Fruit fly (Drosophila melanogaster) whole organism, embryonic: Measurements from ENCODE around the gene CG9471.

Experiments used
- CG10654 ChIP-seq: fragments of 200-800 bp; sonication (Bioruptor generic); optimal IDR thresholded peaks from 2 replicates; lab custom pipeline; 2016; ENCODE audit warnings: missing biosample characterization, missing genetic modification characterization
- CG14860 ChIP-seq: fragments of 200-800 bp; sonication (Bioruptor generic); IDR thresholded peaks from 3 replicates; pipeline ENCODE4 v1.3.6; 2022; ENCODE audit warnings: missing biosample characterization, missing genetic modification characterization; ENCODE audit not compliant: partially characterized antibody
- CG15073 ChIP-seq: fragments of 200-800 bp; sonication (Bioruptor generic); optimal IDR thresholded peaks from 2 replicates; lab custom pipeline; 2016; ENCODE audit warnings: missing biosample characterization, missing genetic modification characterization
- CG17361 ChIP-seq: fragments of 200-800 bp; sonication (Bioruptor generic); IDR thresholded peaks from 3 replicates; pipeline ENCODE4 v1.3.6; 2022; ENCODE audit warnings: missing biosample characterization, missing genetic modification characterization
- CG18262 ChIP-seq: fragments of 200-800 bp; optimal IDR thresholded peaks from 3 replicates; lab custom pipeline; 2019; ENCODE audit warnings: missing biosample characterization, mild to moderate bottlenecking, missing genetic modification characterization, moderate library complexity
- CG2712 ChIP-seq: fragments of 200-800 bp; optimal IDR thresholded peaks from 3 replicates; lab custom pipeline; 2019; ENCODE audit warnings: missing biosample characterization, mild to moderate bottlenecking, missing genetic modification characterization, moderate library complexity
- CG3995 ChIP-seq: fragments of 200-800 bp; sonication (Bioruptor generic); optimal IDR thresholded peaks from 3 replicates; lab custom pipeline; 2016; ENCODE audit warnings: missing biosample characterization, missing genetic modification characterization
- CG4328 ChIP-seq: fragments of 200-800 bp; sonication (Bioruptor generic); optimal IDR thresholded peaks from 3 replicates; lab custom pipeline; 2017; ENCODE audit warnings: missing biosample characterization, missing genetic modification reagents, missing genetic modification characterization
- CG4707 ChIP-seq: fragments of 200-800 bp; sonication (Bioruptor generic); optimal IDR thresholded peaks from 2 replicates; lab custom pipeline; 2018; ENCODE audit warnings: missing biosample characterization, mild to moderate bottlenecking, missing genetic modification characterization, moderate library complexity
- CG7271 ChIP-seq: fragments of 200-800 bp; sonication (Bioruptor generic); optimal IDR thresholded peaks from 2 replicates; lab custom pipeline; 2018; ENCODE audit warnings: missing biosample characterization, mild to moderate bottlenecking, missing genetic modification characterization, moderate library complexity
- CG7372 ChIP-seq: fragments of 200-800 bp; sonication (Bioruptor generic); IDR thresholded peaks from 2 replicates; pipeline ENCODE4 v1.3.6; 2022; ENCODE audit warnings: missing biosample characterization, missing genetic modification characterization
- CG7839 ChIP-seq: fragments of 200-800 bp; sonication (Bioruptor generic); optimal IDR thresholded peaks from 3 replicates; lab custom pipeline; 2018; ENCODE audit warnings: missing biosample characterization, mild to moderate bottlenecking, missing genetic modification characterization, moderate library complexity
- CG7987 ChIP-seq: fragments of 200-800 bp; sonication (Bioruptor generic); optimal IDR thresholded peaks from 2 replicates; lab custom pipeline; 2018; ENCODE audit warnings: missing biosample characterization, mild to moderate bottlenecking, missing genetic modification characterization, moderate library complexity
- CG8281 ChIP-seq: fragments of 200-800 bp; sonication (Bioruptor generic); optimal IDR thresholded peaks from 2 replicates; lab custom pipeline; 2018; ENCODE audit warnings: missing biosample characterization, mild to moderate bottlenecking, missing genetic modification characterization, moderate library complexity
- CG8765 ChIP-seq: fragments of 200-800 bp; sonication (Bioruptor generic); IDR thresholded peaks from 2 replicates; pipeline ENCODE4 v1.3.6; 2022; ENCODE audit warnings: missing biosample characterization, missing genetic modification characterization
- CG9437 ChIP-seq: fragments of 200-800 bp; sonication (Bioruptor generic); optimal IDR thresholded peaks from 2 replicates; lab custom pipeline; 2018; ENCODE audit warnings: missing biosample characterization, mild to moderate bottlenecking, missing genetic modification characterization
- CG9609 ChIP-seq: fragments of 200-800 bp; sonication (Bioruptor generic); optimal IDR thresholded peaks from 3 replicates; lab custom pipeline; 2016; ENCODE audit warnings: missing biosample characterization, missing genetic modification characterization
- CTCF ChIP-seq: fragments of 200-800 bp; sonication (Bioruptor generic); optimal IDR thresholded peaks from 2 replicates; lab custom pipeline; 2017; ENCODE audit warnings: missing biosample characterization, mild to moderate bottlenecking, missing genetic modification characterization, moderate library complexity
- CkIIα-i1 ChIP-seq: fragments of 200-800 bp; sonication (Bioruptor generic); IDR thresholded peaks from 2 replicates; pipeline ENCODE4 v1.3.6; 2022; ENCODE audit warnings: missing biosample characterization, missing genetic modification characterization
- D ChIP-seq, 2 experiments: fragments of 200-800 bp in 1 of 2; fragments of >200 bp in 1 of 2; sonication (Bioruptor generic) in 1 of 2; optimal IDR thresholded peaks; 2 replicates in 1 of 2; 3 replicates in 1 of 2; lab custom pipeline; 2017; ENCODE audit warnings: mild to moderate bottlenecking in 1 of 2, missing biosample characterization in 1 of 2, missing genetic modification characterization in 1 of 2, missing genetic modification reagents in 1 of 2
- Ets65A ChIP-seq: fragments of 200-800 bp; sonication (Bioruptor generic); peaks from one replicate; lab custom pipeline; 2016; ENCODE audit warnings: missing biosample characterization, missing genetic modification characterization
- HLH3B ChIP-seq: fragments of 200-800 bp; sonication (Bioruptor generic); IDR thresholded peaks from 2 replicates; pipeline ENCODE4 v1.3.6; 2022; ENCODE audit warnings: missing biosample characterization, missing genetic modification characterization
- Lpt ChIP-seq: fragments of >200 bp; optimal IDR thresholded peaks from 2 replicates; lab custom pipeline; 2018; ENCODE audit warnings: missing biosample characterization, missing genetic modification characterization
- Oaz ChIP-seq: fragments of 200-800 bp; sonication (Bioruptor generic); IDR thresholded peaks from 2 replicates; pipeline ENCODE4 v1.3.6; 2022; ENCODE audit warnings: missing biosample characterization, missing genetic modification characterization
- Ravus ChIP-seq: fragments of 200-800 bp; sonication (Bioruptor generic); IDR thresholded peaks from 2 replicates; pipeline ENCODE4 v1.3.6; 2022; ENCODE audit warnings: missing biosample characterization, missing genetic modification characterization
- Rfx ChIP-seq: fragments of 200-800 bp; sonication (Bioruptor generic); IDR thresholded peaks from 2 replicates; pipeline ENCODE4 v1.3.6; 2022; ENCODE audit warnings: missing biosample characterization, missing genetic modification characterization
- Scr ChIP-seq: fragments of 200-800 bp; sonication (Bioruptor generic); IDR thresholded peaks from 2 replicates; pipeline ENCODE4 v1.3.6; 2022; ENCODE audit warnings: missing biosample characterization, missing genetic modification characterization; ENCODE audit not compliant: partially characterized antibody
- Ssrp ChIP-seq: fragments of 200-800 bp; sonication (Bioruptor generic); optimal IDR thresholded peaks from 2 replicates; lab custom pipeline; 2018; ENCODE audit warnings: missing biosample characterization, mild to moderate bottlenecking, missing genetic modification characterization, moderate library complexity
- Taf1 ChIP-seq: fragments of 200-800 bp; sonication (Bioruptor generic); IDR thresholded peaks from 2 replicates; pipeline ENCODE4 v1.3.6; 2022; ENCODE audit warnings: missing biosample characterization, missing genetic modification characterization
- Trl ChIP-seq, 3 experiments: fragments of >200 bp in 2 of 3; fragments of 200-800 bp in 1 of 3; sonication (Bioruptor generic) in 1 of 3; optimal IDR thresholded peaks; 2 replicates in 1 of 3; 3 replicates in 2 of 3; lab custom pipeline; 2016 to 2017; ENCODE audit warnings: missing biosample characterization in 1 of 3, missing genetic modification characterization in 1 of 3
- Usf ChIP-seq: fragments of 200-800 bp; sonication (Bioruptor generic); optimal IDR thresholded peaks from 2 replicates; lab custom pipeline; 2017; ENCODE audit warnings: missing genotype, missing biosample characterization, missing genetic modification characterization
- abd-A ChIP-seq: fragments of 200-800 bp; sonication (Bioruptor generic); optimal IDR thresholded peaks from 3 replicates; lab custom pipeline; 2019; ENCODE audit warnings: missing biosample characterization, mild to moderate bottlenecking, missing genetic modification characterization, moderate library complexity
- chn ChIP-seq: fragments of 200-800 bp; sonication (Bioruptor generic); optimal IDR thresholded peaks from 2 replicates; lab custom pipeline; 2016; ENCODE audit warnings: missing biosample characterization, missing genetic modification characterization
- en ChIP-seq: fragments of 200-800 bp; sonication (Bioruptor generic); optimal IDR thresholded peaks from 2 replicates; lab custom pipeline; 2016; ENCODE audit warnings: missing biosample characterization, missing genetic modification characterization
- esg ChIP-seq: fragments of 200-800 bp; sonication (Bioruptor generic); conservative IDR thresholded peaks from 2 replicates; pipeline ENCODE4 v1.3.6; 2022; ENCODE audit warnings: missing biosample characterization, missing genetic modification characterization
- ftz-f1 ChIP-seq: fragments of 200-800 bp; sonication (Bioruptor generic); optimal IDR thresholded peaks from 2 replicates; lab custom pipeline; 2016; ENCODE audit warnings: missing biosample characterization, missing genetic modification characterization
- hkb ChIP-seq, 2 experiments: fragments of 200-800 bp in 1 of 2; fragments of >200 bp in 1 of 2; sonication (Bioruptor generic) in 1 of 2; IDR thresholded peaks in 1 of 2; optimal IDR thresholded peaks in 1 of 2; 2 replicates each; pipeline versions ENCODE4 v1.3.6 to Lab custom; 2017 to 2022; ENCODE audit warnings: missing biosample characterization in 1 of 2, missing genetic modification characterization in 1 of 2
- lmd ChIP-seq: fragments of 200-800 bp; sonication (Bioruptor generic); IDR thresholded peaks from 2 replicates; pipeline ENCODE4 v1.3.6; 2022; ENCODE audit warnings: missing biosample characterization, missing genetic modification characterization
- nerfin-1 ChIP-seq: fragments of 200-800 bp; sonication (Bioruptor generic); optimal IDR thresholded peaks from 3 replicates; lab custom pipeline; 2019; ENCODE audit warnings: missing biosample characterization, mild to moderate bottlenecking, missing genetic modification characterization, moderate library complexity
- org-1 ChIP-seq: fragments of 200-800 bp; sonication (Bioruptor generic); optimal IDR thresholded peaks from 2 replicates; lab custom pipeline; 2017; ENCODE audit warnings: missing biosample characterization, missing genetic modification characterization
- ranshi ChIP-seq: fragments of 200-800 bp; sonication (Bioruptor generic); IDR thresholded peaks from 2 replicates; pipeline ENCODE4 v1.3.6; 2022; ENCODE audit warnings: missing biosample characterization, missing genetic modification characterization
- run ChIP-seq: fragments of 200-800 bp; sonication (Bioruptor generic); optimal IDR thresholded peaks from 3 replicates; lab custom pipeline; 2018; ENCODE audit warnings: missing biosample characterization, mild to moderate bottlenecking, missing genetic modification characterization
- salm ChIP-seq: fragments of 200-800 bp; sonication (Bioruptor generic); optimal IDR thresholded peaks from 2 replicates; lab custom pipeline; 2018; ENCODE audit warnings: missing biosample characterization, mild to moderate bottlenecking, missing genetic modification characterization
- sc ChIP-seq, 3 experiments: fragments of >200 bp in 2 of 3; fragments of 200-800 bp in 1 of 3; sonication (Bioruptor generic) in 1 of 3; optimal IDR thresholded peaks; 2 replicates in 2 of 3; 3 replicates in 1 of 3; lab custom pipeline; 2017; ENCODE audit warnings: mild to moderate bottlenecking in 1 of 3, missing biosample characterization in 1 of 3, missing genetic modification characterization in 1 of 3, missing genetic modification reagents in 1 of 3
- sna ChIP-seq: fragments of 200-800 bp; sonication (Bioruptor generic); IDR thresholded peaks from 2 replicates; pipeline ENCODE4 v1.3.6; 2022; ENCODE audit warnings: missing biosample characterization, missing genetic modification characterization; ENCODE audit not compliant: partially characterized antibody
- so ChIP-seq: fragments of 200-800 bp; sonication (Bioruptor generic); IDR thresholded peaks from 3 replicates; pipeline ENCODE4 v1.3.6; 2022; ENCODE audit warnings: missing biosample characterization, missing genetic modification characterization
- tin ChIP-seq: fragments of 200-800 bp; sonication (Bioruptor generic); optimal IDR thresholded peaks from 3 replicates; lab custom pipeline; 2016; ENCODE audit warnings: missing biosample characterization, missing genetic modification characterization
- tna ChIP-seq: fragments of 200-800 bp; sonication (Bioruptor generic); IDR thresholded peaks from 2 replicates; pipeline ENCODE4 v1.3.6; 2022; ENCODE audit warnings: missing biosample characterization, missing genetic modification characterization; ENCODE audit not compliant: partially characterized antibody
- yki ChIP-seq: fragments of >200 bp; optimal IDR thresholded peaks from 3 replicates; lab custom pipeline; 2018
- zf30C ChIP-seq: fragments of 200-800 bp; sonication (Bioruptor generic); optimal IDR thresholded peaks from 3 replicates; lab custom pipeline; 2018; ENCODE audit warnings: missing biosample characterization, mild to moderate bottlenecking, missing genetic modification characterization

Gene CG9471

DNA sequence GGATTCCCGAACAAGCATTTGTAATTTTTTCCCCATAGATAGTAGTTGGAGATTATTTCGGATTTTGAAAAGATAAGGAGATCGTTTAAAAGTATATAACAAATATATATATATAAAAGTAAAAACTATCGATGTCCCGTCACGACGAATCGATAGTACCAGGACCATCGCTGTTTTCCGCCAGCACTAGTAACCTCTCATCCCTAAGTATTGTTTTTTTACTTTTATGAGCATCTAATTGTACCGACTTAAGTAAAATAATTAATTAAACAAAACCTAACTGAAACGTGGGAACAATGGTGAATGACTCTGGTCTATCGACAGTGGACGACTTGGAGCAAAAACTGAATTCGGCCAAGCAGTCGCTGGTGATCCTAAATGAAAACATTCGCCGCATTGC, 30.6 kb downstream of the CG9471 start, which contains the start of gene Pnn (continued):
- TF ChIP-seq Scr (GFP tag; lab: Robert Waterston, UW) (peak; percentile 93), CG17361 (no peak), Trl (optimal IDR thresholded peaks at IDR 0.05; lab: Kevin White, UChicago) (no peak), Trl (GFP tag; optimal IDR thresholded peaks at IDR 0.05; lab: Kevin White, UChicago) (no peak), en (GFP tag; lab: Kevin White, UChicago) (no peak), Usf (GFP tag; lab: Kevin White, UChicago) (no peak), Ets65A (GFP tag; lab: Kevin White, UChicago) (no peak), CG7987 (no peak), CG7839 (tag; lab: Kevin White, UChicago) (no peak), zf30C (no peak), Ravus (GFP tag; lab: Robert Waterston, UW) (no peak), CG4707 (GFP tag; lab: Kevin White, UChicago) (no peak), CG10654 (GFP tag; lab: Kevin White, UChicago) (no peak), CG8765 (GFP tag; lab: Robert Waterston, UW) (no peak), Taf1 (GFP tag; lab: Robert Waterston, UW) (no peak), Lpt (no peak), hkb (optimal IDR thresholded peaks at IDR 0.05; lab: Kevin White, UChicago) (no peak), hkb (GFP tag; IDR thresholded peaks at IDR 0.05; lab: Robert Waterston, UW) (no peak), CTCF (GFP tag; lab: Kevin White, UChicago) (no peak)

- TF ChIP-seq Ssrp (tag; lab: Kevin White, UChicago): no peak
- TF ChIP-seq ftz-f1 (GFP tag; lab: Kevin White, UChicago): no peak
- no peak for TF ChIP-seq Oaz (GFP tag; lab: Robert Waterston, UW)
- TF ChIP-seq CG15073: no peak
- TF ChIP-seq abd-A (tag; lab: Kevin White, UChicago): no peak
- 0 out of 2 replicates have a peak, but pooled peaks have one; percentile 13 for TF ChIP-seq sna (GFP tag; lab: Robert Waterston, UW)
- TF ChIP-seq D (optimal IDR thresholded peaks at IDR 0.05; lab: Kevin White, UChicago): no peak
- TF ChIP-seq D (GFP tag; optimal IDR thresholded peaks at IDR 0.05; lab: Kevin White, UChicago): no peak
- TF ChIP-seq sc (optimal IDR thresholded peaks at IDR 0.05; lab: Kevin White, UChicago): no peak
- TF ChIP-seq sc (GFP tag; optimal IDR thresholded peaks at IDR 0.05; lab: Kevin White, UChicago): no peak
- no peak for TF ChIP-seq yki
- no peak for TF ChIP-seq Scr (GFP tag; lab: Robert Waterston, UW)
- 0 out of 2 replicates have a peak, but pooled peaks have one; percentile 28 for TF ChIP-seq HLH3B (GFP tag; lab: Robert Waterston, UW)
- no peak for TF ChIP-seq org-1 (GFP tag; lab: Kevin White, UChicago)
- no peak for TF ChIP-seq CG9609 (GFP tag; lab: Kevin White, UChicago)
- no peak for TF ChIP-seq tna (GFP tag; lab: Robert Waterston, UW)
- TF ChIP-seq lmd: no peak
- TF ChIP-seq CkIIα-i1: no peak
- TF ChIP-seq en (GFP tag; lab: Kevin White, UChicago): no peak
- TF ChIP-seq esg: no peak
- TF ChIP-seq tin: no peak
- TF ChIP-seq CG3995 (GFP tag; lab: Kevin White, UChicago): no peak
- no peak for TF ChIP-seq CG9437
- TF ChIP-seq ranshi (GFP tag; lab: Robert Waterston, UW): no peak
- TF ChIP-seq Rfx: no peak
- no peak for TF ChIP-seq CG8281
- TF ChIP-seq nerfin-1 (tag; lab: Kevin White, UChicago): peak; percentile 96
- TF ChIP-seq salm: no peak
- TF ChIP-seq chn: no peak
- no peak for TF ChIP-seq so (GFP tag; lab: Robert Waterston, UW)
- no peak for TF ChIP-seq CG14860 (GFP tag; lab: Robert Waterston, UW)
- no peak for TF ChIP-seq CG18262
- TF ChIP-seq CG7372: no peak
- TF ChIP-seq CG2712: no peak
- no peak for TF ChIP-seq run (tag; lab: Kevin White, UChicago)
- no peak for TF ChIP-seq CG4328 (GFP tag; lab: Kevin White, UChicago)
- no peak for TF ChIP-seq CG7271 (tag; lab: Kevin White, UChicago)
Observed at dm6 chr3R:9739793-9740192, 31.5 kb downstream of the CG9471 start, which contains the start of gene side-VII. side-VII (minus strand) TSS chr3R:9739979.
